Fruit fly (Drosophila melanogaster) whole organism, embryonic: ENCODE results near the gene eca.

Experiments
- Asciz ChIP-seq: fragments of 200-800 bp; sonication (Bioruptor generic); optimal IDR thresholded peaks from 2 replicates; lab custom pipeline; 2017; ENCODE audit warnings: missing biosample characterization, mild to moderate bottlenecking, missing genetic modification characterization, missing genetic modification reagents
- CG12104 ChIP-seq: fragments of 200-800 bp; sonication (Bioruptor generic); optimal IDR thresholded peaks from 3 replicates; lab custom pipeline; 2016; ENCODE audit warnings: missing biosample characterization, missing genetic modification characterization
- CG12219 ChIP-seq: fragments of 200-800 bp; sonication (Bioruptor generic); optimal IDR thresholded peaks from 3 replicates; lab custom pipeline; 2018; ENCODE audit warnings: missing biosample characterization, mild to moderate bottlenecking, missing genetic modification characterization
- CG13123 ChIP-seq: fragments of 200-800 bp; sonication (Bioruptor generic); optimal IDR thresholded peaks from 2 replicates; lab custom pipeline; 2016; ENCODE audit warnings: missing biosample characterization, missing genetic modification characterization
- CG13296 ChIP-seq: fragments of 200-800 bp; sonication (Bioruptor generic); optimal IDR thresholded peaks from 3 replicates; lab custom pipeline; 2018; ENCODE audit warnings: missing biosample characterization, mild to moderate bottlenecking, missing genetic modification characterization
- CG15601 ChIP-seq: fragments of 200-800 bp; sonication (Bioruptor generic); optimal IDR thresholded peaks from 3 replicates; lab custom pipeline; 2019; ENCODE audit warnings: missing biosample characterization, mild to moderate bottlenecking, missing genetic modification characterization, moderate library complexity
- CG1603 ChIP-seq: fragments of 200-800 bp; sonication (Bioruptor generic); optimal IDR thresholded peaks from 2 replicates; lab custom pipeline; 2019; ENCODE audit warnings: missing biosample characterization, mild to moderate bottlenecking, missing genetic modification characterization, moderate library complexity
- CG16813 ChIP-seq: fragments of 200-800 bp; sonication (Bioruptor generic); IDR thresholded peaks from 3 replicates; pipeline ENCODE4 v1.3.6; 2022; ENCODE audit warnings: missing biosample characterization, missing genetic modification characterization; ENCODE audit not compliant: partially characterized antibody
- CG17359 ChIP-seq: fragments of 200-800 bp; sonication (Bioruptor generic); optimal IDR thresholded peaks from 3 replicates; lab custom pipeline; 2018; ENCODE audit warnings: missing biosample characterization, mild to moderate bottlenecking, missing genetic modification characterization, moderate library complexity
- CG2678 ChIP-seq: fragments of 200-800 bp; sonication (Bioruptor generic); optimal IDR thresholded peaks from 3 replicates; lab custom pipeline; 2019; ENCODE audit warnings: missing biosample characterization, mild to moderate bottlenecking, missing genetic modification characterization, moderate library complexity
- CG30431 ChIP-seq: fragments of 200-800 bp; sonication (Bioruptor generic); optimal IDR thresholded peaks from 2 replicates; lab custom pipeline; 2017; ENCODE audit warnings: missing biosample characterization, missing genetic modification characterization
- CG34376 ChIP-seq: fragments of 200-800 bp; sonication (Bioruptor generic); optimal IDR thresholded peaks from 2 replicates; lab custom pipeline; 2018; ENCODE audit warnings: missing biosample characterization, mild to moderate bottlenecking, missing genetic modification characterization
- CG34422 ChIP-seq: fragments of 200-800 bp; sonication (Bioruptor generic); IDR thresholded peaks from 3 replicates; pipeline ENCODE4 v1.3.6; 2022; ENCODE audit warnings: missing biosample characterization, missing genetic modification characterization
- CG4730 ChIP-seq: fragments of 200-800 bp; sonication (Bioruptor generic); IDR thresholded peaks from 2 replicates; pipeline ENCODE4 v1.3.6; 2022; ENCODE audit warnings: missing biosample characterization, missing genetic modification characterization
- CG6175 ChIP-seq: fragments of 200-800 bp; sonication (Bioruptor generic); IDR thresholded peaks from 3 replicates; pipeline ENCODE4 v1.3.6; 2022; ENCODE audit warnings: missing biosample characterization, missing genetic modification characterization
- CG6272 ChIP-seq: fragments of 200-800 bp; sonication (Bioruptor generic); IDR thresholded peaks from 2 replicates; pipeline ENCODE4 v1.3.6; 2022; ENCODE audit warnings: missing biosample characterization, missing genetic modification characterization
- CG6791 ChIP-seq: fragments of 200-800 bp; sonication (Bioruptor generic); IDR thresholded peaks from 3 replicates; pipeline ENCODE4 v1.3.6; 2022; ENCODE audit warnings: missing biosample characterization, missing genetic modification characterization; ENCODE audit not compliant: partially characterized antibody
- CG7372 ChIP-seq: fragments of 200-800 bp; sonication (Bioruptor generic); IDR thresholded peaks from 2 replicates; pipeline ENCODE4 v1.3.6; 2022; ENCODE audit warnings: missing biosample characterization, missing genetic modification characterization
- CG7745 ChIP-seq: fragments of 200-800 bp; sonication (Bioruptor generic); optimal IDR thresholded peaks from 2 replicates; lab custom pipeline; 2018; ENCODE audit warnings: missing biosample characterization, mild to moderate bottlenecking, missing genetic modification characterization, moderate library complexity
- CG8089 ChIP-seq: fragments of 200-800 bp; sonication (Bioruptor generic); optimal IDR thresholded peaks from 3 replicates; lab custom pipeline; 2016; ENCODE audit warnings: missing biosample characterization, missing genetic modification characterization
- E2f1 ChIP-seq: fragments of 200-800 bp; sonication (Bioruptor generic); IDR thresholded peaks from 2 replicates; pipeline ENCODE4 v1.3.6; 2022; ENCODE audit warnings: missing biosample characterization, missing genetic modification characterization
- Eip74EF ChIP-seq, 2 experiments: fragments of 200-800 bp in 1 of 2; fragments of >200 bp in 1 of 2; sonication (Bioruptor generic) in 1 of 2; optimal IDR thresholded peaks; 2 replicates each; lab custom pipeline; 2017 to 2019; ENCODE audit warnings: missing biosample characterization in 2 of 2, missing genetic modification characterization in 2 of 2, mild to moderate bottlenecking in 1 of 2, moderate library complexity in 1 of 2
- Elba2 ChIP-seq: fragments of 200-800 bp; sonication (Bioruptor generic); optimal IDR thresholded peaks from 3 replicates; lab custom pipeline; 2016; ENCODE audit warnings: missing biosample characterization, missing genetic modification characterization
- HHEX ChIP-seq: fragments of 200-800 bp; sonication (Bioruptor generic); optimal IDR thresholded peaks from 3 replicates; lab custom pipeline; 2017; ENCODE audit warnings: missing biosample characterization, mild to moderate bottlenecking, missing genetic modification characterization, missing genetic modification reagents
- HmgD ChIP-seq: fragments of 200-800 bp; sonication (Bioruptor generic); optimal IDR thresholded peaks from 3 replicates; lab custom pipeline; 2016; ENCODE audit warnings: missing biosample characterization, missing genetic modification characterization
- Myb ChIP-seq: fragments of 200-800 bp; sonication (Bioruptor generic); optimal IDR thresholded peaks from 2 replicates; lab custom pipeline; 2016; ENCODE audit warnings: missing biosample characterization, missing genetic modification characterization
- PHDP ChIP-seq: fragments of 200-800 bp; sonication (Bioruptor generic); optimal IDR thresholded peaks from 3 replicates; lab custom pipeline; 2018; ENCODE audit warnings: missing biosample characterization, mild to moderate bottlenecking, missing genetic modification characterization, moderate library complexity
- Pdp1 ChIP-seq, 2 experiments: fragments of 200-800 bp; sonication (Bioruptor generic); optimal IDR thresholded peaks; 3 replicates each; lab custom pipeline; 2016; ENCODE audit warnings: missing biosample characterization in 2 of 2, missing genetic modification characterization in 2 of 2, mild to moderate bottlenecking in 1 of 2, moderate library complexity in 1 of 2
- Sox100B ChIP-seq: fragments of 200-800 bp; sonication (Bioruptor generic); optimal IDR thresholded peaks from 3 replicates; lab custom pipeline; 2018; ENCODE audit warnings: missing biosample characterization, mild to moderate bottlenecking, missing genetic modification characterization
- Vsx1 ChIP-seq: fragments of 200-800 bp; sonication (Bioruptor generic); optimal IDR thresholded peaks from 2 replicates; lab custom pipeline; 2017; ENCODE audit warnings: missing biosample characterization, mild to moderate bottlenecking, missing genetic modification characterization, missing genetic modification reagents
- bcd ChIP-seq: fragments of 200-800 bp; sonication (Bioruptor generic); optimal IDR thresholded peaks from 2 replicates; lab custom pipeline; 2017; ENCODE audit warnings: missing biosample characterization, mild to moderate bottlenecking, missing genetic modification characterization
- cwo ChIP-seq: fragments of 200-800 bp; sonication (Bioruptor generic); optimal IDR thresholded peaks from 3 replicates; lab custom pipeline; 2017; ENCODE audit warnings: missing biosample characterization, missing genetic modification characterization, mild to moderate bottlenecking, moderate library complexity, missing genetic modification reagents
- dmrt99B ChIP-seq: fragments of 200-800 bp; sonication (Bioruptor generic); optimal IDR thresholded peaks from 2 replicates; lab custom pipeline; 2018; ENCODE audit warnings: missing biosample characterization, mild to moderate bottlenecking, missing genetic modification characterization, moderate library complexity
- dpn ChIP-seq, 2 experiments: fragments of 200-800 bp; sonication (Bioruptor generic); optimal IDR thresholded peaks; 3 replicates each; lab custom pipeline; 2016; ENCODE audit warnings: missing biosample characterization in 2 of 2, missing genetic modification characterization in 2 of 2
- eyg ChIP-seq: fragments of 200-800 bp; sonication (Bioruptor generic); optimal IDR thresholded peaks from 3 replicates; lab custom pipeline; 2016; ENCODE audit warnings: missing biosample characterization, missing genetic modification characterization
- gro ChIP-seq: fragments of 200-800 bp; sonication (Bioruptor generic); optimal IDR thresholded peaks from 2 replicates; lab custom pipeline; 2016; ENCODE audit warnings: missing biosample characterization, missing genetic modification characterization
- her ChIP-seq: fragments of 200-800 bp; sonication (Bioruptor generic); optimal IDR thresholded peaks from 2 replicates; lab custom pipeline; 2016; ENCODE audit warnings: missing biosample characterization, missing genetic modification characterization
- inv ChIP-seq: fragments of 200-800 bp; sonication (Bioruptor generic); IDR thresholded peaks from 2 replicates; pipeline ENCODE4 v1.3.6; 2022; ENCODE audit warnings: missing biosample characterization, missing genetic modification characterization; ENCODE audit not compliant: partially characterized antibody
- lab ChIP-seq: fragments of 200-800 bp; sonication (Bioruptor generic); optimal IDR thresholded peaks from 3 replicates; lab custom pipeline; 2017; ENCODE audit warnings: missing biosample characterization, missing genetic modification characterization, mild to moderate bottlenecking, moderate library complexity, missing genetic modification reagents
- nerfin-1 ChIP-seq: fragments of 200-800 bp; sonication (Bioruptor generic); optimal IDR thresholded peaks from 3 replicates; lab custom pipeline; 2019; ENCODE audit warnings: missing biosample characterization, mild to moderate bottlenecking, missing genetic modification characterization, moderate library complexity
- pan ChIP-seq, 4 experiments: fragments of >200 bp in 3 of 4; fragments of 200-800 bp in 1 of 4; sonication (Bioruptor generic) in 1 of 4; optimal IDR thresholded peaks in 3 of 4; IDR thresholded peaks in 1 of 4; 2 replicates each; pipeline versions ENCODE4 v1.3.6 to Lab custom; 2017 to 2022; ENCODE audit warnings: missing biosample characterization in 2 of 4, missing genetic modification characterization in 2 of 4, mixed read lengths in 1 of 4
- pb ChIP-seq: fragments of 200-800 bp; sonication (Bioruptor generic); optimal IDR thresholded peaks from 3 replicates; lab custom pipeline; 2016; ENCODE audit warnings: missing biosample characterization, missing genetic modification characterization
- sd ChIP-seq: fragments of 200-800 bp; sonication (Bioruptor generic); optimal IDR thresholded peaks from 3 replicates; lab custom pipeline; 2018; ENCODE audit warnings: missing biosample characterization, mild to moderate bottlenecking, missing genetic modification characterization, moderate library complexity
- sens ChIP-seq: fragments of 200-800 bp; sonication (Bioruptor generic); peaks from one replicate; lab custom pipeline; 2016; ENCODE audit warnings: missing biosample characterization, missing genetic modification characterization
- shn ChIP-seq: fragments of 200-800 bp; sonication (Bioruptor generic); optimal IDR thresholded peaks from 3 replicates; lab custom pipeline; 2016; ENCODE audit warnings: missing biosample characterization, missing genetic modification characterization
- sima ChIP-seq: fragments of 200-800 bp; sonication (Bioruptor generic); optimal IDR thresholded peaks from 2 replicates; lab custom pipeline; 2016; ENCODE audit warnings: missing biosample characterization, missing genetic modification characterization
- slbo ChIP-seq: fragments of 200-800 bp; sonication (Bioruptor generic); IDR thresholded peaks from 2 replicates; pipeline ENCODE4 v1.3.6; 2022; ENCODE audit warnings: missing biosample characterization, missing genetic modification characterization
- tio ChIP-seq: fragments of 200-800 bp; sonication (Bioruptor generic); optimal IDR thresholded peaks from 2 replicates; lab custom pipeline; 2017; ENCODE audit warnings: missing biosample characterization, missing genetic modification characterization, inconsistent platforms
- tna ChIP-seq: fragments of 200-800 bp; sonication (Bioruptor generic); IDR thresholded peaks from 2 replicates; pipeline ENCODE4 v1.3.6; 2022; ENCODE audit warnings: missing biosample characterization, missing genetic modification characterization; ENCODE audit not compliant: partially characterized antibody

The eca gene

DNA sequence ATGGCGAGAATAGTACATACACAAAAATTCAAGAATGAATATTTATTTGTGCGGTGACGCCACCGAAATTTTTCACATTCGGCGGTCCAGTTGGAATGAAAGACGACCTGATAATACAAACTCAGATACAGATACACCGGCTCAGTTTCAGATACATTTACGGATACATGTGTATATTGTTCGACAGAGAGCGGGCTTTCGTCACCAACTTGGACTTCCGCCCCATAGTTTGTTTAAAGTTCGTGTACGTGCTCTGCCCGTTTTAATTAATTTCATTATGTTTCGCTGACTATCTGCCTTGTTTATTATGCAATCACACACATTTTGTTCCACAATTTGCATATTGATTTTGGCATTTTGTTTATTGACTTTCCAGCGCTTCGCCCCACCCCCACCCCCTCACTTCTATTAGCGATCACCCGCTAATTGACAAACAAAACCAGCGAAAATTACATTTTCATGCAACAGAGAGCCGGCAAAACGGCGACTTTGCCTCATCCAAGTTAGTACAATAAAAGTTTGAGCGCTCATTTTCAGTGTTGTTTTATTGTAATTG, 15.9 kb upstream of the eca start (continued):
- TF ChIP-seq Asciz (GFP tag; lab: Kevin White, UChicago) (peak; percentile 58), CG17359 (tag; lab: Kevin White, UChicago) (peak; percentile 51), sens (GFP tag; lab: Kevin White, UChicago) (peak; percentile 14), tio (GFP tag; lab: Kevin White, UChicago) (peak; percentile 37), dmrt99B (peak; percentile 45), dpn (GFP tag; optimal IDR thresholded peaks at IDR 0.05; lab: Kevin White, UChicago) (peak in 1 of 2 experiments; percentile 23), PHDP (tag; lab: Kevin White, UChicago) (peak; percentile 32), Eip74EF (GFP tag; optimal IDR thresholded peaks at IDR 0.05; lab: Kevin White, UChicago) (peak in 1 of 2 experiments; percentile 51), Elba2 (GFP tag; lab: Kevin White, UChicago) (no peak), CG34376 (GFP tag; lab: Kevin White, UChicago) (peak; percentile 34), cwo (GFP tag; lab: Kevin White, UChicago) (peak; percentile 10), her (peak; percentile 38), CG12219 (GFP tag; lab: Kevin White, UChicago) (no peak), CG2678 (tag; lab: Kevin White, UChicago) (peak; percentile 46), pan (optimal IDR thresholded peaks at IDR 0.05; lab: Kevin White, UChicago) (no peak), pan (GFP tag; optimal IDR thresholded peaks at IDR 0.05 in 1 of 2, IDR thresholded peaks at IDR 0.05 in 1 of 2) (no peak), eyg (GFP tag; lab: Kevin White, UChicago) (peak; percentile 28), E2f1 (no peak), CG12104 (GFP tag; lab: Kevin White, UChicago) (no peak), inv (no peak), CG6791 (no peak), CG13123 (peak; percentile 0), CG1603 (tag; lab: Kevin White, UChicago) (peak; percentile 13), CG6175 (no peak), tna (no peak), CG16813 (GFP tag; lab: Robert Waterston, UW) (no peak), Pdp1 (GFP tag; optimal IDR thresholded peaks at IDR 0.05; lab: Kevin White, UChicago) (peak; percentile 8 to 91), Vsx1 (GFP tag; lab: Kevin White, UChicago) (peak; percentile 22), nerfin-1 (no peak), CG7745 (no peak), CG15601 (tag; lab: Kevin White, UChicago) (peak; percentile 4), Sox100B (GFP tag; lab: Kevin White, UChicago) (peak; percentile 31), sd (tag; lab: Kevin White, UChicago) (peak; percentile 79), Myb (GFP tag; lab: Kevin White, UChicago) (peak; percentile 2), sima (GFP tag; lab: Kevin White, UChicago) (no peak), HmgD (GFP tag; lab: Kevin White, UChicago) (no peak), CG30431 (GFP tag; lab: Kevin White, UChicago) (no peak), HHEX (GFP tag; lab: Kevin White, UChicago) (peak; percentile 67), gro (GFP tag; lab: Kevin White, UChicago) (peak; percentile 31), CG4730 (GFP tag; lab: Robert Waterston, UW) (no peak), CG8089 (GFP tag; lab: Kevin White, UChicago) (peak; percentile 17), pb (GFP tag; lab: Kevin White, UChicago) (peak; percentile 9), CG7372 (GFP tag; lab: Robert Waterston, UW) (no peak), bcd (GFP tag; lab: Kevin White, UChicago) (peak; percentile 9), CG13296 (GFP tag; lab: Kevin White, UChicago) (peak; percentile 66), CG6272 (GFP tag; lab: Robert Waterston, UW) (no peak), CG34422 (GFP tag; lab: Robert Waterston, UW) (no peak), shn (GFP tag; lab: Kevin White, UChicago) (peak; percentile 2), lab (GFP tag; lab: Kevin White, UChicago) (peak; percentile 57), slbo (no peak)
